Fruit fly (Drosophila melanogaster): Measurements from ENCODE around the gene Vps15.
A peak's percentile ranks its signal among the peaks of the same experiment; 100 is the strongest.

The Vps15 gene

dm6 chr3R:9224807-9225206 lies 20.9 kb downstream of the Vps15 start (continued):
- peak; percentile 42; the same call in 1 of the 2 replicates for TF ChIP-seq klu (GFP tag; IDR thresholded peaks at IDR 0.05)
- no peak for TF ChIP-seq CG7987 (GFP tag; optimal IDR thresholded peaks at IDR 0.05)
- TF ChIP-seq zfh1 (GFP tag; IDR thresholded peaks at IDR 0.05), result peak; percentile 73; the same call in 2 of the 3 replicates
- peak; percentile 51 for TF ChIP-seq Bteb2 (GFP tag; optimal IDR thresholded peaks at IDR 0.05)
- TF ChIP-seq CG17912 (GFP tag; optimal IDR thresholded peaks at IDR 0.05), result no peak
- peak; percentile 40 for TF ChIP-seq CG1233 (GFP tag; optimal IDR thresholded peaks at IDR 0.05)
- TF ChIP-seq ttk (GFP tag; IDR thresholded peaks at IDR 0.05), result peak; percentile 60
- TF ChIP-seq CG6654 (GFP tag; optimal IDR thresholded peaks at IDR 0.05), result peak; percentile 45
- TF ChIP-seq Taf1 (GFP tag; IDR thresholded peaks at IDR 0.05), result no peak
- TF ChIP-seq CG42726 (GFP tag; IDR thresholded peaks at IDR 0.05; ENCODE audit: partially characterized antibody), result no peak
- TF ChIP-seq MBD-R2 (GFP tag; IDR thresholded peaks at IDR 0.05), result no peak
- TF ChIP-seq bowl (GFP tag; IDR thresholded peaks at IDR 0.05), result no peak
- TF ChIP-seq CG4730 (GFP tag; IDR thresholded peaks at IDR 0.05), result peak; percentile 45; the same call in 1 of the 2 replicates
- peak; percentile 11 for TF ChIP-seq CG8359 (GFP tag; optimal IDR thresholded peaks at IDR 0.05; ENCODE audit: borderline replicate concordance)
- no peak for TF ChIP-seq CG31388 (GFP tag; optimal IDR thresholded peaks at IDR 0.05)
- 0 out of 3 replicates have a peak, but pooled peaks have one; percentile 10 for TF ChIP-seq ase (GFP tag; IDR thresholded peaks at IDR 0.05)
- 0 out of 2 replicates have a peak, but pooled peaks have one; percentile 14 for TF ChIP-seq CG11696 (GFP tag; IDR thresholded peaks at IDR 0.05)
- TF ChIP-seq CG1792 (GFP tag; optimal IDR thresholded peaks at IDR 0.05), result peak; percentile 26
- peak; percentile 57 for TF ChIP-seq Fer3 (tag; optimal IDR thresholded peaks at IDR 0.05)
- no peak for TF ChIP-seq CG15073 (GFP tag; optimal IDR thresholded peaks at IDR 0.05)
- TF ChIP-seq cad (GFP tag; optimal IDR thresholded peaks at IDR 0.05), result no peak
- TF ChIP-seq Hr39 (optimal IDR thresholded peaks at IDR 0.05), result no peak
- TF ChIP-seq wdn (GFP tag; IDR thresholded peaks at IDR 0.05), result peak; percentile 46; the same call in 1 of the 2 replicates
- TF ChIP-seq pros (GFP tag; optimal IDR thresholded peaks at IDR 0.05), result no peak
- peak; percentile 42 for TF ChIP-seq fu2 (GFP tag; optimal IDR thresholded peaks at IDR 0.05)
- peak; percentile 75 for TF ChIP-seq Hsf (GFP tag; optimal IDR thresholded peaks at IDR 0.05)
- peak; percentile 91 for TF ChIP-seq Ets65A (GFP tag)
- no peak for TF ChIP-seq CG3726 (GFP tag; IDR thresholded peaks at IDR 0.05)
- TF ChIP-seq br (optimal IDR thresholded peaks at IDR 0.05), result no peak
- TF ChIP-seq CG15479 (GFP tag; optimal IDR thresholded peaks at IDR 0.05), result no peak
- TF ChIP-seq Sry-δ (GFP tag; optimal IDR thresholded peaks at IDR 0.05), result peak; percentile 26
- no peak for TF ChIP-seq HLH4C (GFP tag; IDR thresholded peaks at IDR 0.05; ENCODE audit: partially characterized antibody)
- peak; percentile 21 for TF ChIP-seq btn (GFP tag; optimal IDR thresholded peaks at IDR 0.05)
- no peak for TF ChIP-seq ato (GFP tag; IDR thresholded peaks at IDR 0.05; ENCODE audit: partially characterized antibody)
- TF ChIP-seq CG8388 (GFP tag; optimal IDR thresholded peaks at IDR 0.05), result peak; percentile 69
- no peak for TF ChIP-seq Dip2 (GFP tag; IDR thresholded peaks at IDR 0.05)
- no peak for TF ChIP-seq ftz-f1 (GFP tag; optimal IDR thresholded peaks at IDR 0.05)
- no peak for TF ChIP-seq pfk (GFP tag; optimal IDR thresholded peaks at IDR 0.05)
- peak; percentile 32 for TF ChIP-seq chn (GFP tag; optimal IDR thresholded peaks at IDR 0.05)
- TF ChIP-seq ham (GFP tag; IDR thresholded peaks at IDR 0.05), result no peak
- peak; percentile 56 for TF ChIP-seq CG2875 (GFP tag; optimal IDR thresholded peaks at IDR 0.05)
- TF ChIP-seq Atf6 (GFP tag; IDR thresholded peaks at IDR 0.05), result no peak; the same call in 1 of the 2 replicates
- TF ChIP-seq ash1 (GFP tag; optimal IDR thresholded peaks at IDR 0.05), result no peak
- no peak for TF ChIP-seq CG16815 (GFP tag; optimal IDR thresholded peaks at IDR 0.05)
- TF ChIP-seq NK7.1 (GFP tag; optimal IDR thresholded peaks at IDR 0.05), result peak; percentile 16
- no peak for TF ChIP-seq CkIIα-i1 (GFP tag; IDR thresholded peaks at IDR 0.05)
- TF ChIP-seq gem (tag; optimal IDR thresholded peaks at IDR 0.05), result peak; percentile 88
- no peak for TF ChIP-seq luna (GFP tag; optimal IDR thresholded peaks at IDR 0.05)
- TF ChIP-seq pum (GFP tag; optimal IDR thresholded peaks at IDR 0.05), result peak; percentile 62
- TF ChIP-seq hth (optimal IDR thresholded peaks at IDR 0.05), result no peak
- peak; percentile 44 for TF ChIP-seq CG15601 (tag; optimal IDR thresholded peaks at IDR 0.05)
- TF ChIP-seq psq (GFP tag; optimal IDR thresholded peaks at IDR 0.05), result peak; percentile 70
- TF ChIP-seq CG17359 (tag; optimal IDR thresholded peaks at IDR 0.05), result peak; percentile 88

All from whole organism, embryonic.